Fruit fly (Drosophila melanogaster): Measurements from ENCODE around the gene CG31142.

Gene CG31142

dm6 chr3R:23893460-23893859 is 35.6 kb upstream of the CG31142 start, which contains the start of gene tbrd-1:
Gene tbrd-1 (minus strand): TSS chr3R:23893560.
- TF ChIP-seq psq (optimal IDR thresholded peaks at IDR 0.05) (no peak), EcR (GFP tag; optimal IDR thresholded peaks at IDR 0.05) (no peak), Dll (optimal IDR thresholded peaks at IDR 0.05) (no peak), CG8478 (optimal IDR thresholded peaks at IDR 0.05) (no peak), pan (optimal IDR thresholded peaks at IDR 0.05) (no peak), usp (GFP tag; optimal IDR thresholded peaks at IDR 0.05) (no peak)

DNA sequence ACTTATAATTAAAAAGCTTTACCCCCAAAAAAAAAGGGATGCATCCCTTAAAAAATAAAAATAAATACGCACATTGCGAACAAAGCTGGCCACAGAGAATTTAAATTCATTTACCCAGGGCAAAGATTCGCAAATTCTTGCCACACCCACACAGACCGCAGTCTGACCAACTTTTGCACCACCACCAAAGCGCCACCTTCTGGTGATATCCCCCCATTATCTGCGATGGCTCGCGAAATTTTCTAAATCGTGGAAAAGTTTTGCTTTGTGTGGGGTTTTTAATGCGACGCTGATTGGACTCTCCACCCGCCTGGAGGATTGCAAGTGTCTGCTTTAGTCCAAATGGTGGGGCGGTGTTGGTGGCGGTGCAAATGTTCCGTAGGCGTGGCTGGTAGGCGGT is 29.0 kb upstream of the CG31142 start:
- TF ChIP-seq pan (optimal IDR thresholded peaks at IDR 0.05) (no peak), CG8478 (optimal IDR thresholded peaks at IDR 0.05) (no peak), psq (optimal IDR thresholded peaks at IDR 0.05) (no peak), usp (GFP tag; optimal IDR thresholded peaks at IDR 0.05) (no peak), EcR (GFP tag; optimal IDR thresholded peaks at IDR 0.05) (no peak), Dll (optimal IDR thresholded peaks at IDR 0.05) (no peak)

DNA sequence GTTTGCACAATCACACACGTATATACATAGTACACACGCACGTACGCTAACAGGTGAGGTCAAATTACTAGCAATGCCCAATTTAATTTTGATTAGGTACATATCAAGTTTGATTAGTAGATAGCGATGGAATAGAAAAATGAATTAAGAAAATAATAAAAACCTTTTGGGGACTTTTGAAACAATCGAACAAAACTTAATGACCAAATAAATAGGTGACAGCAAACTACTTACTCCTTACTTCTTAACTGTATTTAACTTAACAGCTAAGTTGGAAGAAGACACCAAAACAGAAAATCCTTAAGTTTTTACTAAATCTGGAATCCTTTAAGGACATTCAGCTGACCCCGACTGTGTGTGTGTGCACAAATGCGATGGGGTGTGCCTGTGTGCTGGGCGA is 27.0 kb upstream of the CG31142 start:
- no peak for TF ChIP-seq EcR (GFP tag; optimal IDR thresholded peaks at IDR 0.05)
- no peak for TF ChIP-seq psq (optimal IDR thresholded peaks at IDR 0.05)
- TF ChIP-seq Dll (optimal IDR thresholded peaks at IDR 0.05) = no peak
- TF ChIP-seq CG8478 (optimal IDR thresholded peaks at IDR 0.05) = no peak
- TF ChIP-seq usp (GFP tag; optimal IDR thresholded peaks at IDR 0.05) = no peak
- no peak for TF ChIP-seq pan (optimal IDR thresholded peaks at IDR 0.05)

DNA sequence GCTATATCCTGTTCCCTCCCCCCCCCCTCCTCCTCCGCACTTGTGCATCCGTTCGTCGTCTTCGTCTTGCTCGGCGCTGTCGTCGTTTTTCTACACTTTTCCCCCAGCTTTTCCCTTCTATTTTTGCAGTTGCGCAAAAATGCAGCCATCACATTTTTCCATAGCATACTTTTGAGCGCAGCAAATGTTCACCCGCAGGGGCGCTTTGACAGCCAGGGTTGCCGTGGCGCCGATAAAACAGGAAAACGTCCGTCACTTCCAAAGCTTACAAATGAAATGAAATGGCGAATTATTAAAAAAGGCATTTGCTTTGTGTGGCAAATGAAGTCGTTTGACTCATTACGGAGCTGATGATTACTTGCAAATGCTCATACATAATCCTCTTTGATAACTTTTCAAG is 26.5 kb upstream of the CG31142 start:
- no peak for TF ChIP-seq usp (GFP tag; optimal IDR thresholded peaks at IDR 0.05)
- no peak for TF ChIP-seq EcR (GFP tag; optimal IDR thresholded peaks at IDR 0.05)
- TF ChIP-seq pan (optimal IDR thresholded peaks at IDR 0.05) = no peak
- no peak for TF ChIP-seq CG8478 (optimal IDR thresholded peaks at IDR 0.05)
- TF ChIP-seq Dll (optimal IDR thresholded peaks at IDR 0.05) = no peak
- TF ChIP-seq psq (optimal IDR thresholded peaks at IDR 0.05) = no peak

dm6 chr3R:23903425-23903824 is 25.6 kb upstream of the CG31142 start:
- TF ChIP-seq usp (GFP tag; optimal IDR thresholded peaks at IDR 0.05) (no peak), psq (optimal IDR thresholded peaks at IDR 0.05) (no peak), EcR (GFP tag; optimal IDR thresholded peaks at IDR 0.05) (no peak), pan (optimal IDR thresholded peaks at IDR 0.05) (no peak), CG8478 (optimal IDR thresholded peaks at IDR 0.05) (no peak), Dll (optimal IDR thresholded peaks at IDR 0.05) (no peak)

DNA sequence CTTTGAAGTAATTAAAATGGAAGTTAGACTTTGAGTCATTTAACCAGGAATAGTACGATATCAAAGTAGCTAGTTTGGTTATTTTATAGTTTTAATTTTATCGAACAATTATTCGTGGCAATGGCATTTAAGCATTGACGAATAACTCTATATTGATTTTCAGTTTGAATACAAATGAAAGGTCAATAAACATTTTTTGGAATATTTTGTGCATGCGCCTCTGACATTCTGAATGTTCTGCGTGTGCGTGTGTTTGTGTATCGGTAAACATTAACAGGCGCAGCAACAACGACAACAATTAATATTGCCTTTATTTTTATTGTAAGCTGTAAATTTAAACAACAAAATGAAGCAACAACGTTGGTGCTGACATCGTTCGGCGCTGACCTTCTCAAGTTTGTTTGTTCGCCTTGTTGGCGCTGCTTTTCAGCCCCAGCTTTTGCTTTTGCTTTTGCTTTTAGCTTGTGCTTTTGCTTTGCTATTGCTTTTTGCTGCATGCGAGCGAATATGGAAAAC is 19.6 kb upstream of the CG31142 start:
- TF ChIP-seq pan (optimal IDR thresholded peaks at IDR 0.05) (no peak), CG8478 (optimal IDR thresholded peaks at IDR 0.05) (no peak)

- no peak for TF ChIP-seq EcR (GFP tag; optimal IDR thresholded peaks at IDR 0.05)
- TF ChIP-seq pan (optimal IDR thresholded peaks at IDR 0.05) = no peak
- TF ChIP-seq psq (optimal IDR thresholded peaks at IDR 0.05) = no peak
- TF ChIP-seq usp (GFP tag; optimal IDR thresholded peaks at IDR 0.05) = no peak
- no peak for TF ChIP-seq CG8478 (optimal IDR thresholded peaks at IDR 0.05)
- TF ChIP-seq Dll (optimal IDR thresholded peaks at IDR 0.05) = no peak
Measured at dm6 chr3R:23910260-23910887, 18.7 kb upstream of the CG31142 start.

DNA sequence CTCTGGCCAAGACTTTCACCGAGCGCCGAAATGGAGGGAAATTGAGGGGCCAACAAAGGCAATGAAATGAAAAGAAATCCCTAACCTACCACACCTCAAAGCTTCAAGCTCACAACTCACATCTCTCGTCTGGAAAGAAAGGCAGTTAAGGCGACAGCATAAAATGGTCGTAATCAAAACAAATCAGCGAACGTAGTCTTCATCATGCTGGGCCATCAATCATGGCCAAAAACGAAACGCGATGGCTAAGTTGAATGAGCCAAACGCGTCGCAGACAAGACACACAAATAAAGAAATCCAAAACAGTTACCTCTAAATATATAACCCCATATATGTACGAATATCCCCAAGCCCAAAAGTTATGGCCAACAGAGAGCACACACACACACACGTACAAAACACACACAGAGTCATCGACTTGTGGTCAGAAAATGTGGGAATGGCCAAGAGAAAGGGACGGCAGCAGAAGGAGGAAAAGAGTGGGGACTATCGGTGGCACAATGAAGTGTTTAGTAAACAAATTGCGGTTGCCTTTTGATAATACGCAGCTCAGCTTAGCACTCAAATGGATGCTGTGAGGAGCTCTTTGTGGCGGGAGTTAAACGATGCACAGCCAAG is 17.9 kb upstream of the CG31142 start:
- TF ChIP-seq EcR (GFP tag; optimal IDR thresholded peaks at IDR 0.05) = peak in 1 of 2 experiments; percentile 39
- TF ChIP-seq CG8478 (optimal IDR thresholded peaks at IDR 0.05) = no peak
- no peak for TF ChIP-seq psq (optimal IDR thresholded peaks at IDR 0.05)

dm6 chr3R:23912349-23912748 is 16.7 kb upstream of the CG31142 start:
- TF ChIP-seq Dll (optimal IDR thresholded peaks at IDR 0.05) (peak; percentile 6), psq (optimal IDR thresholded peaks at IDR 0.05) (no peak)

- TF ChIP-seq usp (GFP tag; optimal IDR thresholded peaks at IDR 0.05) (no peak), Dll (optimal IDR thresholded peaks at IDR 0.05) (peak; percentile 68), psq (optimal IDR thresholded peaks at IDR 0.05) (no peak)
Measured at dm6 chr3R:23914415-23915041, 14.5 kb upstream of the CG31142 start.

- TF ChIP-seq CG8478 (optimal IDR thresholded peaks at IDR 0.05) = no peak
- TF ChIP-seq usp (GFP tag; optimal IDR thresholded peaks at IDR 0.05) = no peak
- TF ChIP-seq pan (optimal IDR thresholded peaks at IDR 0.05) = no peak
- TF ChIP-seq Dll (optimal IDR thresholded peaks at IDR 0.05) = no peak
- no peak for TF ChIP-seq EcR (GFP tag; optimal IDR thresholded peaks at IDR 0.05)
- TF ChIP-seq psq (optimal IDR thresholded peaks at IDR 0.05) = no peak
Measured at dm6 chr3R:23915042-23915428, 14.0 kb upstream of the CG31142 start.

- peak; percentile 2 for TF ChIP-seq Dll (optimal IDR thresholded peaks at IDR 0.05)
- TF ChIP-seq EcR (GFP tag; optimal IDR thresholded peaks at IDR 0.05) = no peak
Measured at dm6 chr3R:23915967-23916366, 13.1 kb upstream of the CG31142 start.

- TF ChIP-seq Dll (optimal IDR thresholded peaks at IDR 0.05) = no peak
- no peak for TF ChIP-seq EcR (GFP tag; optimal IDR thresholded peaks at IDR 0.05)
- TF ChIP-seq psq (optimal IDR thresholded peaks at IDR 0.05) = no peak
- TF ChIP-seq pan (optimal IDR thresholded peaks at IDR 0.05) = no peak
- no peak for TF ChIP-seq CG8478 (optimal IDR thresholded peaks at IDR 0.05)
- TF ChIP-seq usp (GFP tag; optimal IDR thresholded peaks at IDR 0.05) = no peak
Measured at dm6 chr3R:23919366-23919765, 9.7 kb upstream of the CG31142 start.
